Fruit fly (Drosophila melanogaster): ENCODE measurements around the gene Cp19.

Cp19 gene

dm6 chr3L:8721145-8721544 is 8.5 kb upstream of the Cp19 start, which contains the start of the genes CG32022 and CG6511 (continued):
- TF ChIP-seq CG8924 (tag; optimal IDR thresholded peaks at IDR 0.05): peak; percentile 96
- peak; percentile 85 for TF ChIP-seq Optix (GFP tag; IDR thresholded peaks at IDR 0.05)
- TF ChIP-seq CG10565 (GFP tag; optimal IDR thresholded peaks at IDR 0.05): peak; percentile 87
- TF ChIP-seq CG7357 (GFP tag; IDR thresholded peaks at IDR 0.05): peak; percentile 95
- peak; percentile 95 for TF ChIP-seq da (GFP tag; optimal IDR thresholded peaks at IDR 0.05)
- TF ChIP-seq CG11723 (GFP tag; optimal IDR thresholded peaks at IDR 0.05): peak; percentile 95
- peak; percentile 88 for TF ChIP-seq Gsc (GFP tag; IDR thresholded peaks at IDR 0.05)
- peak; percentile 95 for TF ChIP-seq CG14014 (GFP tag; IDR thresholded peaks at IDR 0.05)
- TF ChIP-seq ash1 (GFP tag; optimal IDR thresholded peaks at IDR 0.05): peak; percentile 48
- peak; percentile 87 for TF ChIP-seq CG3163 (GFP tag; optimal IDR thresholded peaks at IDR 0.05)
- TF ChIP-seq H2.0 (GFP tag; IDR thresholded peaks at IDR 0.05): peak; percentile 94
- TF ChIP-seq CG3995 (GFP tag; optimal IDR thresholded peaks at IDR 0.05): peak; percentile 83
- no peak for TF ChIP-seq usp (GFP tag; optimal IDR thresholded peaks at IDR 0.05)
- TF ChIP-seq slou (GFP tag; optimal IDR thresholded peaks at IDR 0.05): peak; percentile 94
- peak; percentile 95 for TF ChIP-seq CG14441 (GFP tag; IDR thresholded peaks at IDR 0.05)
- peak; percentile 91 for TF ChIP-seq ro (GFP tag; IDR thresholded peaks at IDR 0.05)
- TF ChIP-seq CG13296 (GFP tag; optimal IDR thresholded peaks at IDR 0.05): peak; percentile 96
- no peak for TF ChIP-seq sc (optimal IDR thresholded peaks at IDR 0.05)
- peak; percentile 93 for TF ChIP-seq sc (GFP tag; optimal IDR thresholded peaks at IDR 0.05)
- peak; percentile 91 for TF ChIP-seq org-1 (GFP tag; optimal IDR thresholded peaks at IDR 0.05)
- TF ChIP-seq dan (GFP tag; IDR thresholded peaks at IDR 0.05): peak; percentile 89
- TF ChIP-seq CG9876 (GFP tag; optimal IDR thresholded peaks at IDR 0.05): peak; percentile 96
- TF ChIP-seq CG11247 (GFP tag; IDR thresholded peaks at IDR 0.05): peak; percentile 94; the same call in 1 of the 2 replicates
- no peak for TF ChIP-seq sim (GFP tag; IDR thresholded peaks at IDR 0.05)
- TF ChIP-seq Abd-B (GFP tag; optimal IDR thresholded peaks at IDR 0.05): peak; percentile 99
- TF ChIP-seq gcm (GFP tag; optimal IDR thresholded peaks at IDR 0.05): peak; percentile 95
- peak; percentile 86 for TF ChIP-seq CG5953 (GFP tag; IDR thresholded peaks at IDR 0.05)
- TF ChIP-seq Adf1 (GFP tag; IDR thresholded peaks at IDR 0.05): peak; percentile 81
- TF ChIP-seq sug (tag; optimal IDR thresholded peaks at IDR 0.05): peak; percentile 98
- peak; percentile 94 for TF ChIP-seq so (GFP tag; IDR thresholded peaks at IDR 0.05)
- no peak for TF ChIP-seq h (optimal IDR thresholded peaks at IDR 0.05)
- peak; percentile 93 for TF ChIP-seq cas (GFP tag; IDR thresholded peaks at IDR 0.05)
- peak; percentile 90 for TF ChIP-seq stc (GFP tag; IDR thresholded peaks at IDR 0.05)
- peak; percentile 90 for TF ChIP-seq toy (GFP tag; IDR thresholded peaks at IDR 0.05)
- peak; percentile 94 for TF ChIP-seq CG32772 (GFP tag; IDR thresholded peaks at IDR 0.05)
- TF ChIP-seq CG4854 (GFP tag; optimal IDR thresholded peaks at IDR 0.05): peak; percentile 95
- peak; percentile 97 for TF ChIP-seq tgo (GFP tag; IDR thresholded peaks at IDR 0.05)
- no peak for TF ChIP-seq Trl (optimal IDR thresholded peaks at IDR 0.05)
- peak; percentile 97 for TF ChIP-seq Trl (GFP tag; optimal IDR thresholded peaks at IDR 0.05)
- TF ChIP-seq inv (GFP tag; IDR thresholded peaks at IDR 0.05; ENCODE audit: partially characterized antibody): no peak
- TF ChIP-seq CG7745 (tag; optimal IDR thresholded peaks at IDR 0.05): no peak
- TF ChIP-seq Ets97D (GFP tag; optimal IDR thresholded peaks at IDR 0.05): peak; percentile 90
- TF ChIP-seq Spps (tag; optimal IDR thresholded peaks at IDR 0.05): peak; percentile 81
- peak; percentile 91 for TF ChIP-seq CG11560 (tag; IDR thresholded peaks at IDR 0.05)
- TF ChIP-seq ttk (GFP tag; IDR thresholded peaks at IDR 0.05): peak; percentile 94
- TF ChIP-seq CG34422 (GFP tag; IDR thresholded peaks at IDR 0.05): peak; percentile 97
- peak; percentile 94 for TF ChIP-seq CG14050 (GFP tag; IDR thresholded peaks at IDR 0.05)
- TF ChIP-seq CG8281 (tag; optimal IDR thresholded peaks at IDR 0.05): peak; percentile 88
- peak; percentile 86 for TF ChIP-seq run (tag; optimal IDR thresholded peaks at IDR 0.05)
- TF ChIP-seq CG14710 (tag; optimal IDR thresholded peaks at IDR 0.05): peak; percentile 96
- peak; percentile 89 for TF ChIP-seq schlank (tag; optimal IDR thresholded peaks at IDR 0.05)
- TF ChIP-seq esg (GFP tag; conservative IDR thresholded peaks at IDR 0.05): peak; percentile 96
- peak; percentile 94 for TF ChIP-seq CG12299 (tag; optimal IDR thresholded peaks at IDR 0.05)
- peak; percentile 95 for TF ChIP-seq D19B (GFP tag; optimal IDR thresholded peaks at IDR 0.05)
